Fruit fly (Drosophila melanogaster) whole organism, prepupa: Measurements from ENCODE around the gene Pgant8.

Experiments used
- Blimp-1 ChIP-seq: fragments of 200-800 bp; sonication (Bioruptor generic); optimal IDR thresholded peaks from 3 replicates; lab custom pipeline; 2017; ENCODE audit warnings: missing biosample characterization, missing genetic modification characterization, mild to moderate bottlenecking, moderate library complexity, missing genetic modification reagents
- CG11294 ChIP-seq: fragments of 200-800 bp; sonication (Bioruptor generic); IDR thresholded peaks from 2 replicates; pipeline ENCODE4 v1.3.6; 2022; ENCODE audit warnings: missing biosample characterization, missing genetic modification characterization
- CG11762 ChIP-seq: fragments of 200-800 bp; sonication (Bioruptor generic); optimal IDR thresholded peaks from 3 replicates; lab custom pipeline; 2016; ENCODE audit warnings: missing biosample characterization, missing genetic modification characterization; ENCODE audit not compliant: insufficient read depth
- CG11902 ChIP-seq: fragments of 200-800 bp; sonication (Bioruptor generic); optimal IDR thresholded peaks from 3 replicates; lab custom pipeline; 2016; ENCODE audit warnings: missing biosample characterization, missing genetic modification characterization
- CG15336 ChIP-seq: fragments of 200-800 bp; sonication (Bioruptor generic); IDR thresholded peaks from 2 replicates; pipeline ENCODE4 v1.3.6; 2022; ENCODE audit warnings: missing biosample characterization, missing genetic modification characterization
- CG1621 ChIP-seq: fragments of 200-800 bp; sonication (Bioruptor generic); optimal IDR thresholded peaks from 3 replicates; lab custom pipeline; 2018; ENCODE audit warnings: missing biosample characterization, mild to moderate bottlenecking, missing genetic modification characterization
- CG16779 ChIP-seq: fragments of 200-800 bp; sonication (Bioruptor generic); optimal IDR thresholded peaks from 3 replicates; lab custom pipeline; 2017; ENCODE audit warnings: missing biosample characterization, mild to moderate bottlenecking, missing genetic modification characterization
- CG3032 ChIP-seq: fragments of 200-800 bp; optimal IDR thresholded peaks from 2 replicates; lab custom pipeline; 2019; ENCODE audit warnings: missing biosample characterization, mild to moderate bottlenecking, missing genetic modification characterization, moderate library complexity
- CG31627 ChIP-seq: fragments of 200-800 bp; sonication (Bioruptor generic); optimal IDR thresholded peaks from 3 replicates; lab custom pipeline; 2016; ENCODE audit warnings: missing biosample characterization, missing genetic modification characterization
- CG32006 ChIP-seq: fragments of 200-800 bp; sonication (Bioruptor generic); optimal IDR thresholded peaks from 3 replicates; lab custom pipeline; 2017; ENCODE audit warnings: missing biosample characterization, mild to moderate bottlenecking, missing genetic modification characterization
- CG34406 ChIP-seq: fragments of 200-800 bp; sonication (Bioruptor generic); optimal IDR thresholded peaks from 3 replicates; lab custom pipeline; 2016; ENCODE audit warnings: missing biosample characterization, missing genetic modification characterization
- CG3919 ChIP-seq: fragments of 200-800 bp; sonication (Bioruptor generic); optimal IDR thresholded peaks from 3 replicates; lab custom pipeline; 2016; ENCODE audit warnings: missing biosample characterization, missing genetic modification characterization
- CG4318 ChIP-seq: fragments of 200-800 bp; sonication (Bioruptor generic); optimal IDR thresholded peaks from 3 replicates; lab custom pipeline; 2017; ENCODE audit warnings: missing biosample characterization, mild to moderate bottlenecking, missing genetic modification characterization
- CG6163 ChIP-seq: fragments of 200-800 bp; sonication (Bioruptor generic); IDR thresholded peaks from 3 replicates; pipeline ENCODE4 v1.3.6; 2022; ENCODE audit warnings: missing biosample characterization, missing genetic modification characterization
- CG6792 ChIP-seq: fragments of 200-800 bp; sonication (Bioruptor generic); optimal IDR thresholded peaks from 3 replicates; lab custom pipeline; 2016; ENCODE audit warnings: missing biosample characterization, missing genetic modification characterization
- CG6808 ChIP-seq: fragments of 200-800 bp; sonication (Bioruptor generic); optimal IDR thresholded peaks from 3 replicates; lab custom pipeline; 2017; ENCODE audit warnings: missing biosample characterization, missing genetic modification characterization, mild to moderate bottlenecking, moderate library complexity, missing genetic modification reagents
- CG7368 ChIP-seq: fragments of 200-800 bp; sonication (Bioruptor generic); optimal IDR thresholded peaks from 3 replicates; lab custom pipeline; 2016; ENCODE audit warnings: missing biosample characterization, missing genetic modification characterization
- CG8119 ChIP-seq: fragments of 200-800 bp; sonication (Bioruptor generic); IDR thresholded peaks from 3 replicates; pipeline ENCODE4 v1.3.6; 2022; ENCODE audit warnings: missing biosample characterization, missing genetic modification characterization
- CG8319 ChIP-seq: fragments of 200-800 bp; sonication (Bioruptor generic); optimal IDR thresholded peaks from 3 replicates; lab custom pipeline; 2016; ENCODE audit warnings: missing biosample characterization, missing genetic modification characterization
- CG8632 ChIP-seq: fragments of 200-800 bp; sonication (Bioruptor generic); optimal IDR thresholded peaks from 3 replicates; lab custom pipeline; 2016; ENCODE audit warnings: missing biosample characterization, missing genetic modification characterization
- CG9139 ChIP-seq: fragments of 200-800 bp; sonication (Bioruptor generic); optimal IDR thresholded peaks from 3 replicates; lab custom pipeline; 2017; ENCODE audit warnings: missing biosample characterization, mild to moderate bottlenecking, missing genetic modification characterization
- Eip75B ChIP-seq: fragments of 200-800 bp; sonication (Bioruptor generic); optimal IDR thresholded peaks from 3 replicates; lab custom pipeline; 2016; ENCODE audit warnings: missing biosample characterization, missing genetic modification characterization
- Eip78C ChIP-seq: fragments of 200-800 bp; sonication (Bioruptor generic); peaks from one replicate; lab custom pipeline; 2016; ENCODE audit warnings: missing biosample characterization, missing genetic modification characterization
- Ets21C ChIP-seq: fragments of 200-800 bp; sonication (Bioruptor generic); optimal IDR thresholded peaks from 3 replicates; lab custom pipeline; 2016; ENCODE audit warnings: missing biosample characterization, missing genetic modification characterization
- Ets96B ChIP-seq: fragments of 200-800 bp; optimal IDR thresholded peaks from 2 replicates; lab custom pipeline; 2019; ENCODE audit warnings: missing biosample characterization, mild to moderate bottlenecking, missing genetic modification characterization, moderate library complexity
- Gug ChIP-seq: fragments of 200-800 bp; sonication (Bioruptor generic); IDR thresholded peaks from 2 replicates; pipeline ENCODE4 v1.3.6; 2022; ENCODE audit warnings: missing biosample characterization, missing genetic modification characterization
- Hr38 ChIP-seq: sonication (Bioruptor generic); optimal IDR thresholded peaks from 2 replicates; lab custom pipeline; 2016; ENCODE audit warnings: missing biosample characterization, missing genetic modification characterization
- Hr39 ChIP-seq: fragments of 200-800 bp; sonication (Bioruptor generic); optimal IDR thresholded peaks from 2 replicates; lab custom pipeline; 2016; ENCODE audit warnings: missing biosample characterization, missing genetic modification characterization
- Hr4 ChIP-seq: fragments of 200-800 bp; sonication (Bioruptor generic); optimal IDR thresholded peaks from 3 replicates; lab custom pipeline; 2016; ENCODE audit warnings: missing biosample characterization, missing genetic modification characterization
- Lpt ChIP-seq: fragments of 200-800 bp; sonication (Bioruptor generic); optimal IDR thresholded peaks from 3 replicates; lab custom pipeline; 2016; ENCODE audit warnings: missing biosample characterization, missing genetic modification characterization
- Met ChIP-seq: fragments of 200-800 bp; sonication (Bioruptor generic); optimal IDR thresholded peaks from 3 replicates; lab custom pipeline; 2016; ENCODE audit warnings: missing biosample characterization, missing genetic modification characterization
- OdsH ChIP-seq: fragments of 200-800 bp; sonication (Bioruptor generic); optimal IDR thresholded peaks from 3 replicates; lab custom pipeline; 2016; ENCODE audit warnings: missing biosample characterization, missing genetic modification characterization
- Sox15 ChIP-seq: fragments of 200-800 bp; sonication (Bioruptor generic); optimal IDR thresholded peaks from 3 replicates; lab custom pipeline; 2016; ENCODE audit warnings: missing biosample characterization, missing genetic modification characterization
- achi ChIP-seq: fragments of 200-800 bp; sonication (Bioruptor generic); optimal IDR thresholded peaks from 3 replicates; lab custom pipeline; 2016; ENCODE audit warnings: missing biosample characterization, missing genetic modification characterization
- acj6 ChIP-seq: fragments of 200-800 bp; sonication (Bioruptor generic); optimal IDR thresholded peaks from 3 replicates; lab custom pipeline; 2016; ENCODE audit warnings: missing biosample characterization, missing genetic modification characterization
- cyc ChIP-seq: fragments of 200-800 bp; sonication (Bioruptor generic); optimal IDR thresholded peaks from 3 replicates; lab custom pipeline; 2016; ENCODE audit warnings: missing biosample characterization, missing genetic modification characterization
- dac ChIP-seq: fragments of 200-800 bp; sonication (Bioruptor generic); optimal IDR thresholded peaks from 2 replicates; lab custom pipeline; 2017; ENCODE audit warnings: missing biosample characterization, mild to moderate bottlenecking, missing genetic modification characterization
- dsx ChIP-seq: fragments of 200-800 bp; optimal IDR thresholded peaks from 3 replicates; lab custom pipeline; 2019; ENCODE audit warnings: missing biosample characterization, mild to moderate bottlenecking, missing genetic modification characterization, moderate library complexity; ENCODE audit not compliant: poor library complexity, severe bottlenecking
- eg ChIP-seq: fragments of 200-800 bp; sonication (Bioruptor generic); IDR thresholded peaks from 3 replicates; pipeline ENCODE4 v1.3.6; 2022; ENCODE audit warnings: missing biosample characterization, missing genetic modification characterization
- esn ChIP-seq: fragments of 200-800 bp; sonication (Bioruptor generic); optimal IDR thresholded peaks from 2 replicates; lab custom pipeline; 2016; ENCODE audit warnings: missing biosample characterization, mild to moderate bottlenecking, missing genetic modification characterization, moderate library complexity
- fd59A ChIP-seq: fragments of 200-800 bp; sonication (Bioruptor generic); optimal IDR thresholded peaks from 2 replicates; lab custom pipeline; 2017; ENCODE audit warnings: missing biosample characterization, mild to moderate bottlenecking, missing genetic modification characterization, missing genetic modification reagents
- fd85E ChIP-seq: fragments of 200-800 bp; sonication (Bioruptor generic); optimal IDR thresholded peaks from 3 replicates; lab custom pipeline; 2016; ENCODE audit warnings: missing biosample characterization, missing genetic modification characterization
- fkh ChIP-seq: fragments of 200-800 bp; sonication (Bioruptor generic); optimal IDR thresholded peaks from 3 replicates; lab custom pipeline; 2017; ENCODE audit warnings: missing biosample characterization, mild to moderate bottlenecking, missing genetic modification characterization, moderate library complexity
- salr ChIP-seq, 2 experiments: fragments of 200-800 bp; sonication (Bioruptor generic); optimal IDR thresholded peaks; 3 replicates each; lab custom pipeline; 2016 to 2018; ENCODE audit warnings: missing biosample characterization in 2 of 2, missing genetic modification characterization in 2 of 2, mild to moderate bottlenecking in 1 of 2
- svp ChIP-seq: fragments of 200-800 bp; sonication (Bioruptor generic); peaks from one replicate; lab custom pipeline; 2016; ENCODE audit warnings: missing biosample characterization, missing genetic modification characterization
- topi ChIP-seq: fragments of 200-800 bp; sonication (Bioruptor generic); optimal IDR thresholded peaks from 3 replicates; lab custom pipeline; 2016; ENCODE audit warnings: missing biosample characterization, missing genetic modification characterization

Pgant8 gene

DNA sequence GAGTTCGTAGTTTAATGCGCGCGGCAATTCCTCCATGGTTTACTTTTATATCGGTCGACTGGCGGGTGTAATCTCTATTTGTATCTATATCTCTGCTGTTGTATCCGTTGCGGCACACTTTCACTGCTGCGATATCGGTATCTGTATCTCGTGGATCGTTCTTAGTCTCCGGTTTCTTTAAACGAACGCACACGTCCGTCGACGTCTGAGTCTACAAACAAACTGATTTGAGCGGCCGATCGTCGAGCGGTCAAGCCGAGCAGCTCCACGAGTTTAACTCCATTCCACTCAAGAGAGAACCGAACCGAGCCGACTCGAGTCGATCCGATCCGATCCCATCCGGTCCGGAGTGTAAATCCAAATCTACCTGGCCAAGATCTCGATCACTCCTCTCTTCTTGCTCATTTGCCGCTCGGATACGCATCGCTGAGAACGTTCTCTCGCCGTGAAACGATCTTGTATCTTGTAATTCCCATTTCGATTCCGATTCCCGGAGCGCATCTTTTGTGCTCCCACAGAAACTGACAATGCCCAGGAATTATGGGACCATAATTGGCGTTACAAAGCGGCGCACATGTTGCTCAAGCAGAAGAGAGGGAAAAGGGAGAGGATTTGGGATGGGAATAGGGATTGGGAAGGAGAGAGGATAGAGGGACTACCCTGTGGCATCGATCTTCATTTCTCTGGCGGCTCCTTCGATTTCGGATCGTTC lies 16.1 kb downstream of the Pgant8 start, which contains the start of gene comm2 (continued):
- TF ChIP-seq fd59A (GFP tag; lab: Kevin White, UChicago) (no peak), Blimp-1 (GFP tag; lab: Kevin White, UChicago) (peak; percentile 39), Ets96B (tag; lab: Kevin White, UChicago) (no peak), CG8632 (GFP tag; lab: Kevin White, UChicago) (no peak), CG6808 (GFP tag; lab: Kevin White, UChicago) (no peak), fd85E (GFP tag; lab: Kevin White, UChicago) (no peak), CG11762 (GFP tag; lab: Kevin White, UChicago) (no peak), Hr4 (GFP tag; lab: Kevin White, UChicago) (no peak)

DNA sequence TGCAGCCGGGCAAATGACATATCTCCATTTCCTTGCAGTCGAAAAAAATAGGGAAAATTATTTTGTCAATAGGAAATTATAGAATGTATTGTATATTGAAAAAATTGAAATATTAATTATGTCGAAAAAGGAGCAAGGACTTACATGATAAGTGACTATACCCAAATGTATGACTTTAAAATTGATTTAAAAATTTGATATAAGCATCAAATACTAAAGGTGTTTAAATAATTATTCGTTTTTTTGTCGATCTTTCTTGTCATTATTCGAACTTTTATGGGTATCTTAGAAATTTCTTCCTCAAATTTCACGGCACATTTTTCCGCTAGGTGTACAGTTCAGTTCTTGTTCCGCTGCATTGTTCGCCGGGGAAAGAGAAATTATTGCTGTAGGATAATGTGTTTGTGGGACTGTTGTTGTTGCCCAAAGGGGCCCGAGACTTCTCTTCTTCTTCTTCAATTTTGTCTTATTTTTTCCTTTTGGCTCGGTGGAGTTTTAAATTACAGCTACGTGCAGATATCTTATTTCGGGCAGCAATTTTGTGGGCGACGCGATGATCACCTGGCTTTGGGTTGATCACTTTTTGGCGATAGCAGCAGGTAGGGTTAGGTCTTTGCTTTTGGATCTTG lies 16.8 kb downstream of the Pgant8 start:
- peak; percentile 62 for TF ChIP-seq Ets21C (GFP tag; lab: Kevin White, UChicago)
- no peak for TF ChIP-seq CG1621 (tag; lab: Kevin White, UChicago)
- peak; percentile 5 for TF ChIP-seq CG4318 (GFP tag; lab: Kevin White, UChicago)
- TF ChIP-seq CG15336 (GFP tag; lab: Robert Waterston, UW): 0 out of 2 replicates have a peak, but pooled peaks have one; percentile 10
- TF ChIP-seq fkh (GFP tag; lab: Kevin White, UChicago): no peak
- peak; percentile 75 for TF ChIP-seq cyc
- no peak for TF ChIP-seq eg (GFP tag; lab: Robert Waterston, UW)
- TF ChIP-seq CG3032: peak; percentile 74
- TF ChIP-seq CG7368 (GFP tag; lab: Kevin White, UChicago): no peak
- TF ChIP-seq CG3919 (GFP tag; lab: Kevin White, UChicago): peak; percentile 59
- no peak for TF ChIP-seq Lpt (GFP tag; lab: Kevin White, UChicago)
- peak; percentile 54 for TF ChIP-seq Sox15 (GFP tag; lab: Kevin White, UChicago)
- peak; percentile 84 for TF ChIP-seq achi
- TF ChIP-seq fd59A (GFP tag; lab: Kevin White, UChicago): peak; percentile 76
- peak; percentile 87 for TF ChIP-seq topi
- no peak for TF ChIP-seq CG11294
- TF ChIP-seq Eip75B: peak; percentile 73
- no peak for TF ChIP-seq CG16779 (tag; lab: Kevin White, UChicago)
- TF ChIP-seq CG31627 (GFP tag; lab: Kevin White, UChicago): peak; percentile 82
- TF ChIP-seq salr (GFP tag; optimal IDR thresholded peaks at IDR 0.05; lab: Kevin White, UChicago): peak; percentile 20 to 83
- TF ChIP-seq CG11902 (GFP tag; lab: Kevin White, UChicago): peak; percentile 39
- peak; percentile 85 for TF ChIP-seq Ets96B (tag; lab: Kevin White, UChicago)
- peak; percentile 85 for TF ChIP-seq acj6 (GFP tag; lab: Kevin White, UChicago)
- no peak for TF ChIP-seq dac (GFP tag; lab: Kevin White, UChicago)
- peak; percentile 46 for TF ChIP-seq CG11762 (GFP tag; lab: Kevin White, UChicago)
- peak; percentile 59 for TF ChIP-seq dsx (GFP tag; lab: Kevin White, UChicago)
- TF ChIP-seq CG8119 (GFP tag; lab: Robert Waterston, UW): peak; percentile 56; the same call in 2 of the 3 replicates
- TF ChIP-seq Met (GFP tag; lab: Kevin White, UChicago): peak; percentile 49
- TF ChIP-seq CG8319: peak; percentile 49
- no peak for TF ChIP-seq Gug (GFP tag; lab: Robert Waterston, UW)
- TF ChIP-seq CG32006: peak; percentile 59
- peak; percentile 77 for TF ChIP-seq CG34406 (GFP tag; lab: Kevin White, UChicago)
- peak; percentile 33 for TF ChIP-seq CG9139 (GFP tag; lab: Kevin White, UChicago)
- TF ChIP-seq OdsH (GFP tag; lab: Kevin White, UChicago): peak; percentile 80
- peak; percentile 79 for TF ChIP-seq CG6808 (GFP tag; lab: Kevin White, UChicago)
- TF ChIP-seq Blimp-1 (GFP tag; lab: Kevin White, UChicago): peak; percentile 61
- peak; percentile 97 for TF ChIP-seq Eip78C (GFP tag; lab: Kevin White, UChicago)
- peak; percentile 76 for TF ChIP-seq Hr39 (GFP tag; lab: Kevin White, UChicago)
- no peak for TF ChIP-seq Hr4 (GFP tag; lab: Kevin White, UChicago)
- TF ChIP-seq CG6163 (GFP tag; lab: Robert Waterston, UW): peak; percentile 34; the same call in 1 of the 3 replicates
- TF ChIP-seq fd85E (GFP tag; lab: Kevin White, UChicago): no peak
- TF ChIP-seq CG8632 (GFP tag; lab: Kevin White, UChicago): peak; percentile 80
- TF ChIP-seq svp (GFP tag; lab: Kevin White, UChicago): peak; percentile 95
- TF ChIP-seq Hr38 (GFP tag; lab: Kevin White, UChicago): no peak
- peak; percentile 91 for TF ChIP-seq esn
- TF ChIP-seq CG6792: peak; percentile 72
